Worm (Caenorhabditis elegans) whole organism, midembryonic: ENCODE results near the gene W05H9.4.

Experiments used
- T22C8.4 ChIP-seq: fragments of 200-800 bp; sonication (Bioruptor generic); IDR thresholded peaks from 2 replicates; pipeline ENCODE4 v1.3.6; 2022; ENCODE audit warnings: missing genetic modification characterization, missing compliant biosample characterization
- flt-1 ChIP-seq: fragments of 200-800 bp; sonication (Bioruptor generic); IDR thresholded peaks from 2 replicates; pipeline ENCODE4 v1.3.6; 2022; ENCODE audit warnings: missing genetic modification characterization, missing compliant biosample characterization

ce11 chrX:6238973-6239372 is 24.5 kb upstream of the W05H9.4 start, which contains the start of gene rml-3:
- no peak for TF ChIP-seq T22C8.4 (GFP tag; lab: Robert Waterston, UW)
- TF ChIP-seq flt-1 (GFP tag; lab: Robert Waterston, UW) = no peak
